Worm (Caenorhabditis elegans) whole organism, midembryonic: ENCODE data around the gene lect-2.
"Not testable (repeated sequence)": the region's sequence is repeated elsewhere in the genome, so short reads cannot be mapped to it uniquely, and the experiment has no call there.

Experiments used
- T22C8.4 ChIP-seq: fragments of 200-800 bp; sonication (Bioruptor generic); IDR thresholded peaks from 2 replicates; pipeline ENCODE4 v1.3.6; 2022; ENCODE audit warnings: missing genetic modification characterization, missing compliant biosample characterization
- cog-1 ChIP-seq: sonication (generic microtip); optimal IDR thresholded peaks from 2 replicates; lab custom pipeline; 2016; ENCODE audit warnings: missing genetic modification characterization, missing compliant biosample characterization
- flt-1 ChIP-seq: fragments of 200-800 bp; sonication (Bioruptor generic); IDR thresholded peaks from 2 replicates; pipeline ENCODE4 v1.3.6; 2022; ENCODE audit warnings: missing genetic modification characterization, missing compliant biosample characterization
- klf-2 ChIP-seq: fragments of 200-800 bp; sonication (Bioruptor generic); conservative IDR thresholded peaks from 2 replicates; pipeline ENCODE4 v1.3.6; 2022; ENCODE audit warnings: missing genetic modification reagents, missing genetic modification characterization, missing compliant biosample characterization
- med-1 ChIP-seq: sonication (generic microtip); optimal IDR thresholded peaks from 2 replicates; lab custom pipeline; 2017; ENCODE audit warnings: missing genetic modification characterization, mild to moderate bottlenecking, missing compliant biosample characterization, antibody characterized with exemption, missing genetic modification reagents; ENCODE audit not compliant: insufficient read depth
- ref-1 ChIP-seq: fragments of 200-800 bp; sonication (Bioruptor generic); conservative IDR thresholded peaks from 2 replicates; pipeline ENCODE4 v1.3.6; 2022; ENCODE audit warnings: missing genetic modification reagents, missing genetic modification characterization, missing compliant biosample characterization
- tab-1 ChIP-seq: fragments of 200-800 bp; sonication (Bioruptor generic); IDR thresholded peaks from 2 replicates; pipeline ENCODE4 v1.3.6; 2022; ENCODE audit warnings: missing genetic modification characterization, missing compliant biosample characterization
- ztf-23 ChIP-seq: fragments of 200-800 bp; sonication (Bioruptor generic); IDR thresholded peaks from 2 replicates; pipeline ENCODE4 v1.3.6; 2022; ENCODE audit warnings: missing genetic modification reagents, missing genetic modification characterization, missing compliant biosample characterization
- ztf-29 ChIP-seq: fragments of 200-800 bp; sonication (Bioruptor generic); IDR thresholded peaks from 2 replicates; pipeline ENCODE4 v1.3.6; 2022; ENCODE audit warnings: missing genetic modification reagents, missing genetic modification characterization, missing compliant biosample characterization

Gene lect-2

ce11 chrII:5757656-5758055, 32.9 kb upstream of the lect-2 start, which contains the start of the genes F10C1.3 and F10C1.23:
TSS of gene F10C1.3 (minus strand) at chrII:5757756.
TSS of gene F10C1.23 (plus strand) at chrII:5758040.
- TF ChIP-seq T22C8.4 (GFP tag; lab: Robert Waterston, UW); ref-1 (GFP tag; lab: Robert Waterston, UW); flt-1: not testable (repeated sequence)

ce11 chrII:5765318-5765717, 25.2 kb upstream of the lect-2 start, which contains the start of gene ifb-1:
TSS of gene ifb-1 (plus strand) at chrII:5765618.
- no peak for TF ChIP-seq ztf-29 (GFP tag; lab: Robert Waterston, UW)

ce11 chrII:5768274-5768820, 22.2 kb upstream of the lect-2 start:
- TF ChIP-seq med-1 (GFP tag; lab: Kevin White, UChicago) (no peak), T22C8.4 (GFP tag; lab: Robert Waterston, UW) (no peak), ztf-23 (GFP tag; lab: Robert Waterston, UW) (no peak)

- TF ChIP-seq ztf-23 (GFP tag; lab: Robert Waterston, UW) (peak; percentile 80), ref-1 (GFP tag; lab: Robert Waterston, UW) (0 out of 2 replicates have a peak, but pooled peaks have one; percentile 39), klf-2 (GFP tag; lab: Robert Waterston, UW) (no peak; the same call in 1 of the 2 replicates), cog-1 (tag; lab: Kevin White, UChicago) (peak; percentile 11), flt-1 (peak; percentile 80; the same call in 1 of the 2 replicates), T22C8.4 (GFP tag; lab: Robert Waterston, UW) (peak; percentile 41; the same call in 1 of the 2 replicates), tab-1 (GFP tag; lab: Robert Waterston, UW) (peak; percentile 82), ztf-29 (GFP tag; lab: Robert Waterston, UW) (peak; percentile 50; the same call in 1 of the 2 replicates), med-1 (GFP tag; lab: Kevin White, UChicago) (no peak)
Measured at ce11 chrII:5772547-5773142, 17.9 kb upstream of the lect-2 start.

- no peak for TF ChIP-seq ref-1 (GFP tag; lab: Robert Waterston, UW)
Measured at ce11 chrII:5774120-5774519, 16.4 kb upstream of the lect-2 start, which contains the start of the genes dmd-5 and F10C1.1. TSS of gene dmd-5 (minus strand) at chrII:5774220. TSS of gene F10C1.1 (plus strand) at chrII:5774229.

ce11 chrII:5774879-5775278, 15.6 kb upstream of the lect-2 start:
- TF ChIP-seq klf-2 (GFP tag; lab: Robert Waterston, UW) (no peak), med-1 (GFP tag; lab: Kevin White, UChicago) (no peak), tab-1 (GFP tag; lab: Robert Waterston, UW) (no peak), ztf-29 (GFP tag; lab: Robert Waterston, UW) (no peak), ref-1 (GFP tag; lab: Robert Waterston, UW) (no peak), ztf-23 (GFP tag; lab: Robert Waterston, UW) (no peak), flt-1 (no peak), T22C8.4 (GFP tag; lab: Robert Waterston, UW) (no peak), cog-1 (tag; lab: Kevin White, UChicago) (no peak)

- TF ChIP-seq klf-2 (GFP tag; lab: Robert Waterston, UW) (no peak), ref-1 (GFP tag; lab: Robert Waterston, UW) (no peak)
Measured at ce11 chrII:5777372-5777771, 13.2 kb upstream of the lect-2 start.

ce11 chrII:5779866-5780265, 10.7 kb upstream of the lect-2 start:
- TF ChIP-seq ref-1 (GFP tag; lab: Robert Waterston, UW) (no peak), klf-2 (GFP tag; lab: Robert Waterston, UW) (no peak), tab-1 (GFP tag; lab: Robert Waterston, UW) (no peak), cog-1 (tag; lab: Kevin White, UChicago) (no peak), T22C8.4 (GFP tag; lab: Robert Waterston, UW) (no peak), ztf-23 (GFP tag; lab: Robert Waterston, UW) (no peak), med-1 (GFP tag; lab: Kevin White, UChicago) (no peak), ztf-29 (GFP tag; lab: Robert Waterston, UW) (no peak), flt-1 (no peak)

- TF ChIP-seq med-1 (GFP tag; lab: Kevin White, UChicago) (no peak), klf-2 (GFP tag; lab: Robert Waterston, UW) (peak; percentile 68; the same call in 1 of the 2 replicates), T22C8.4 (GFP tag; lab: Robert Waterston, UW) (peak; percentile 60), flt-1 (peak; percentile 64; the same call in 1 of the 2 replicates), ref-1 (GFP tag; lab: Robert Waterston, UW) (peak; percentile 54; the same call in 1 of the 2 replicates), ztf-23 (GFP tag; lab: Robert Waterston, UW) (peak; percentile 84), ztf-29 (GFP tag; lab: Robert Waterston, UW) (peak; percentile 42; the same call in 1 of the 2 replicates), cog-1 (tag; lab: Kevin White, UChicago) (peak; percentile 58), tab-1 (GFP tag; lab: Robert Waterston, UW) (peak; percentile 70; the same call in 1 of the 2 replicates)
Measured at ce11 chrII:5781935-5782921, 8.3 kb upstream of the lect-2 start, which contains the start of gene K05F1.6. TSS of gene K05F1.6 (plus strand) at chrII:5782520.
